Fruit fly (Drosophila melanogaster): ENCODE measurements around the gene CG42659.

DNA sequence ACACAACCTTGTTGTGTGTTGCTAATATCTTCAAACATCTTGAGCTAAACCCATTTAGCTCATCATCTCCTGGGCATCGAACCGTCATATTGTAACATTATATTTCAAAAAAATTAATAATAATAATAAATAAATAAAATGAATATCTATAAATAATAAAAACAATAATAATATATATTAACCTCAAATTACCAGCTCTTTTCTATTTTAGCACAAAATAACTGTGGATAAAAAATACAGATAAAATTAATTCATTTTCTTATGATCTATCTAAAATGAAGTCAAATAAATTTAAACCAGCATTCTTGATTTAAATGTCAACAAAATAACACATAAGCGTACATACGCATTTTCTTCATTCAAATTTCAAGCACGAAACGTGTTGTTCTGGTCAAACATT is at the start of gene CG42659:
- TF ChIP-seq bab1 (GFP tag; optimal IDR thresholded peaks at IDR 0.05) (no peak), CG33017 (tag; optimal IDR thresholded peaks at IDR 0.05) (no peak), Clk (GFP tag; optimal IDR thresholded peaks at IDR 0.05) (no peak), kay (GFP tag; ENCODE audit: borderline replicate concordance) (no peak), Crg-1 (GFP tag; optimal IDR thresholded peaks at IDR 0.05) (no peak), ovo (GFP tag; optimal IDR thresholded peaks at IDR 0.05) (no peak), CG5204 (GFP tag; optimal IDR thresholded peaks at IDR 0.05) (no peak), cic (GFP tag; optimal IDR thresholded peaks at IDR 0.05) (no peak), CG7045 (GFP tag; optimal IDR thresholded peaks at IDR 0.05) (no peak), toe (GFP tag; optimal IDR thresholded peaks at IDR 0.05) (no peak), tj (GFP tag; optimal IDR thresholded peaks at IDR 0.05) (no peak)
